Worm (Caenorhabditis elegans) whole organism, late embryonic: ENCODE data around the gene tsp-17.

Source experiments
- F13H6.1 ChIP-seq: sonication (generic microtip); optimal IDR thresholded peaks from 2 replicates; lab custom pipeline; 2016; ENCODE audit warnings: missing genetic modification characterization, missing compliant biosample characterization
- K09A11.1 ChIP-seq: sonication (generic microtip); optimal IDR thresholded peaks from 2 replicates; lab custom pipeline; 2017; ENCODE audit warnings: antibody characterized with exemption, mild to moderate bottlenecking, missing genetic modification characterization, missing compliant biosample characterization; ENCODE audit not compliant: insufficient read depth
- Y22D7AL.16 ChIP-seq: sonication (generic microtip); optimal IDR thresholded peaks from 2 replicates; lab custom pipeline; 2016; ENCODE audit warnings: missing genetic modification characterization, missing compliant biosample characterization
- ceh-18 ChIP-seq: sonication (generic microtip); optimal IDR thresholded peaks from 2 replicates; lab custom pipeline; 2016; ENCODE audit warnings: missing genetic modification characterization, missing compliant biosample characterization
- ceh-19 ChIP-seq: fragments of 200-800 bp; sonication (Bioruptor generic); optimal IDR thresholded peaks from 2 replicates; lab custom pipeline; 2018; ENCODE audit warnings: mild to moderate bottlenecking, missing genetic modification characterization, missing compliant biosample characterization
- ceh-2 ChIP-seq: sonication (generic microtip); optimal IDR thresholded peaks from 2 replicates; lab custom pipeline; 2016; ENCODE audit warnings: missing genotype, missing genetic modification characterization, missing compliant biosample characterization
- ceh-22 ChIP-seq: sonication (generic microtip); optimal IDR thresholded peaks from 2 replicates; lab custom pipeline; 2017; ENCODE audit warnings: missing biosample characterization, missing genetic modification characterization
- ceh-6 ChIP-seq: fragments of 200-800 bp; sonication (Bioruptor generic); optimal IDR thresholded peaks from 2 replicates; lab custom pipeline; 2018; ENCODE audit warnings: mild to moderate bottlenecking, missing genetic modification characterization, missing compliant biosample characterization
- ceh-9 ChIP-seq: sonication (generic microtip); optimal IDR thresholded peaks from 2 replicates; lab custom pipeline; 2016; ENCODE audit warnings: mild to moderate bottlenecking, missing genetic modification characterization, inconsistent platforms, missing compliant biosample characterization
- dve-1 ChIP-seq: sonication (generic microtip); optimal IDR thresholded peaks from 2 replicates; lab custom pipeline; 2017; ENCODE audit warnings: antibody characterized with exemption, mild to moderate bottlenecking, missing genetic modification characterization, missing compliant biosample characterization
- elt-2 ChIP-seq: sonication (generic microtip); optimal IDR thresholded peaks from 2 replicates; lab custom pipeline; 2016; ENCODE audit warnings: missing genetic modification reagents, missing genetic modification characterization, missing compliant biosample characterization
- gmeb-2 ChIP-seq: sonication (generic microtip); optimal IDR thresholded peaks from 2 replicates; lab custom pipeline; 2016; ENCODE audit warnings: missing genetic modification characterization, inconsistent platforms, missing compliant biosample characterization
- hlh-15 ChIP-seq: sonication (generic microtip); optimal IDR thresholded peaks from 2 replicates; lab custom pipeline; 2016; ENCODE audit warnings: missing genetic modification characterization, missing compliant biosample characterization
- hlh-30 ChIP-seq: sonication (generic microtip); optimal IDR thresholded peaks from 2 replicates; lab custom pipeline; 2017; ENCODE audit warnings: antibody characterized with exemption, missing genetic modification characterization, missing compliant biosample characterization; ENCODE audit not compliant: insufficient read depth
- hlh-6 ChIP-seq: sonication (generic microtip); optimal IDR thresholded peaks from 2 replicates; lab custom pipeline; 2016; ENCODE audit warnings: missing genotype, missing genetic modification characterization, missing compliant biosample characterization
- hlh-8 ChIP-seq: sonication (generic microtip); optimal IDR thresholded peaks from 2 replicates; lab custom pipeline; 2016; ENCODE audit warnings: missing genotype, missing genetic modification characterization, missing compliant biosample characterization
- nhr-232 ChIP-seq: sonication (generic microtip); optimal IDR thresholded peaks from 2 replicates; lab custom pipeline; 2016; ENCODE audit warnings: missing genetic modification characterization, missing compliant biosample characterization
- pax-1 ChIP-seq: fragments of 150-350 bp; optimal IDR thresholded peaks from 2 replicates; lab custom pipeline; 2014; ENCODE audit warnings: missing biosample characterization, missing genetic modification characterization
- pha-2 ChIP-seq: sonication (generic microtip); optimal IDR thresholded peaks from 2 replicates; lab custom pipeline; 2017; ENCODE audit warnings: mild to moderate bottlenecking, missing genetic modification characterization, missing compliant biosample characterization
- pha-4 ChIP-seq: fragments of 150-350 bp; optimal IDR thresholded peaks from 2 replicates; lab custom pipeline; 2018; ENCODE audit warnings: missing biosample characterization, missing genetic modification reagents, missing genetic modification characterization
- ref-2 ChIP-seq: sonication (generic microtip); optimal IDR thresholded peaks from 2 replicates; lab custom pipeline; 2016; ENCODE audit warnings: missing genetic modification characterization, missing compliant biosample characterization
- rnt-1 ChIP-seq: sonication (generic microtip); optimal IDR thresholded peaks from 2 replicates; lab custom pipeline; 2016; ENCODE audit warnings: missing genetic modification characterization, missing compliant biosample characterization
- sdc-2 ChIP-seq: sonication (generic microtip); optimal IDR thresholded peaks from 2 replicates; lab custom pipeline; 2016; ENCODE audit warnings: missing genotype, missing genetic modification characterization, missing compliant biosample characterization
- syd-9 ChIP-seq: sonication (generic microtip); optimal IDR thresholded peaks from 2 replicates; lab custom pipeline; 2016; ENCODE audit warnings: mild to moderate bottlenecking, missing genetic modification characterization, moderate library complexity, missing compliant biosample characterization
- tbx-2 ChIP-seq: sonication (generic microtip); optimal IDR thresholded peaks from 2 replicates; lab custom pipeline; 2016; ENCODE audit warnings: missing genetic modification characterization, missing compliant biosample characterization
- tbx-7 ChIP-seq: sonication (generic microtip); optimal IDR thresholded peaks from 2 replicates; lab custom pipeline; 2016; ENCODE audit warnings: missing genotype, missing genetic modification characterization, missing compliant biosample characterization
- unc-3 ChIP-seq, 2 experiments: fragments of 200-800 bp in 1 of 2; sonication (Bioruptor generic) in 1 of 2; sonication (generic microtip) in 1 of 2; conservative IDR thresholded peaks in 1 of 2; optimal IDR thresholded peaks in 1 of 2; 2 replicates each; pipeline versions ENCODE4 v1.3.6 to Lab custom; 2016 to 2022; ENCODE audit warnings: missing compliant biosample characterization in 2 of 2, missing genetic modification characterization in 2 of 2, missing genetic modification reagents in 1 of 2
- unc-42 ChIP-seq: sonication (generic microtip); optimal IDR thresholded peaks from 2 replicates; lab custom pipeline; 2016; ENCODE audit warnings: missing genotype, missing genetic modification characterization, missing compliant biosample characterization
- unc-55 ChIP-seq: sonication (generic microtip); optimal IDR thresholded peaks from 2 replicates; lab custom pipeline; 2017; ENCODE audit warnings: missing biosample characterization, missing genetic modification reagents, missing genetic modification characterization
- ztf-16 ChIP-seq: sonication (generic microtip); optimal IDR thresholded peaks from 2 replicates; lab custom pipeline; 2017; ENCODE audit warnings: missing genetic modification characterization, missing compliant biosample characterization

The tsp-17 gene

ce11 chrX:3727274-3727673, 46.3 kb downstream of the tsp-17 start, which contains the start of gene nlp-1:
TSS of gene nlp-1 (plus strand) at chrX:3727574.
- TF ChIP-seq Y22D7AL.16 (no peak), syd-9 (tag; lab: Kevin White, UChicago) (no peak), pax-1 (tag; lab: Kevin White, UChicago) (no peak), gmeb-2 (tag; lab: Kevin White, UChicago) (no peak), hlh-15 (tag; lab: Kevin White, UChicago) (no peak), ref-2 (tag; lab: Kevin White, UChicago) (no peak), dve-1 (no peak)

- TF ChIP-seq elt-2 (tag; lab: Kevin White, UChicago) (peak; percentile 64), hlh-8 (tag; lab: Kevin White, UChicago) (no peak)
Measured at ce11 chrX:3728970-3729369, 48.0 kb downstream of the tsp-17 start, which contains the start of gene aex-4. TSS of gene aex-4 (plus strand) at chrX:3729281.

DNA sequence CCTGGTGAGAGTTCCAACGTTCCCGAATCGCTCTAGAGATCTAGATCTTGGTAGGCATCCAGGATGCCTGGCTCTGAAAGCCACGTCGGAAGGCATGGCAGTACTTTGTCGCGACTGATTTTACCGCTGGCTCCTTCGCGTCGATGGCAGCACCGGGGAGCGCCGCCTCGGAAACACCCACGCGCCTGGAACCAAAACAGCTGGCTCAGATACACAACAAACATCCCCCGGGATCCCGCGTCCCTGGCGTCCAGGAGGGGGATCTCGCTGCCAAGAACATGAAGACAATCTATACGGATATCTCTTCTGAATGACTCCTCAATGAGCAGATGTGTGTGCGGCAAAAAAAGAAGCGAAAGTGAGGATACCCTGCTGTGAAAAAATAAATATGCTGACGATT, 52.4 kb downstream of the tsp-17 start:
- TF ChIP-seq unc-3 (GFP tag; conservative IDR thresholded peaks at IDR 0.05; lab: Robert Waterston, UW): no peak
- no peak for TF ChIP-seq unc-3 (tag; optimal IDR thresholded peaks at IDR 0.05; lab: Kevin White, UChicago)
- TF ChIP-seq tbx-2 (tag; lab: Kevin White, UChicago): peak; percentile 1
- no peak for TF ChIP-seq ztf-16 (tag; lab: Kevin White, UChicago)
- TF ChIP-seq F13H6.1 (tag; lab: Kevin White, UChicago): no peak
- TF ChIP-seq K09A11.1: no peak
- TF ChIP-seq sdc-2 (tag; lab: Kevin White, UChicago): no peak
- TF ChIP-seq pax-1 (tag; lab: Kevin White, UChicago): no peak
- no peak for TF ChIP-seq ref-2 (tag; lab: Kevin White, UChicago)
- no peak for TF ChIP-seq unc-42 (tag; lab: Kevin White, UChicago)
- no peak for TF ChIP-seq ceh-22
- TF ChIP-seq hlh-6 (tag; lab: Kevin White, UChicago): no peak
- no peak for TF ChIP-seq hlh-30
- peak; percentile 58 for TF ChIP-seq ceh-18 (tag; lab: Kevin White, UChicago)
- TF ChIP-seq rnt-1 (tag; lab: Kevin White, UChicago): peak; percentile 32
- TF ChIP-seq pha-2 (tag; lab: Kevin White, UChicago): no peak

DNA sequence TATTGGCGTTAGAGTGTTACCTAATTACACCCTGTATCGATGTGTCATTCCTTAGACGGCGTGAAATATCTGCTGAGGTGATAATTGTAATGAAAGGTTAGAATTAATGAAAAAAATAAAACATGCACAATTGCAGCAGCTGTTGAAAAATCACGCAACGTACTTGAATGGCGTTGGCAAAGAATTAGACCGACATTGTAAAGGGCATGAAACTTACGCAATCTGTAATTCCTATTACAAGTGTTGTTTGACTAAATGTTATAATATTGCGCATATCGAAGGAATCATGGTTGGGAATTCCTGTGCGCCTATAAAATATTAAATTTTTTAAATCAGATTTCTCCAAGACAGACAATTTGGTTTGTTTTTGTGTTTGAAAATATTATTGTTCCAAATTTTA, 52.8 kb downstream of the tsp-17 start, which contains the start of gene tag-18:
tag-18 (minus strand) TSS at position 305 of the 400 bp plus-strand sequence.
- TF ChIP-seq hlh-30 (no peak), pha-4 (tag; lab: Kevin White, UChicago) (no peak), ceh-6 (GFP tag; lab: Kevin White, UChicago) (no peak), unc-42 (tag; lab: Kevin White, UChicago) (no peak), nhr-232 (tag; lab: Kevin White, UChicago) (no peak), ceh-9 (no peak), unc-55 (GFP tag; lab: Kevin White, UChicago) (no peak), rnt-1 (tag; lab: Kevin White, UChicago) (no peak), tbx-7 (tag; lab: Kevin White, UChicago) (no peak), gmeb-2 (tag; lab: Kevin White, UChicago) (no peak), ceh-2 (no peak), ceh-19 (no peak)
